Worm (Caenorhabditis elegans) whole organism, L3 larva: ENCODE results near the gene eif-1.

Experiments
- ama-1 ChIP-seq: fragments of 150-350 bp; optimal IDR thresholded peaks from 2 replicates; lab custom pipeline; 2018
- fkh-2 ChIP-seq: fragments of 150-350 bp; optimal IDR thresholded peaks from 2 replicates; lab custom pipeline; 2014; ENCODE audit warnings: missing biosample characterization, missing genetic modification reagents, missing genetic modification characterization
- lin-15B ChIP-seq: fragments of 150-350 bp; optimal IDR thresholded peaks from 2 replicates; lab custom pipeline; 2014; ENCODE audit warnings: missing biosample characterization, missing genetic modification characterization
- nhr-12 ChIP-seq: fragments of 150-350 bp; optimal IDR thresholded peaks from 2 replicates; lab custom pipeline; 2014; ENCODE audit warnings: missing biosample characterization, missing genetic modification characterization
- tbx-2 ChIP-seq: sonication (generic microtip); optimal IDR thresholded peaks from 2 replicates; lab custom pipeline; 2016; ENCODE audit warnings: mild to moderate bottlenecking, missing genetic modification characterization, missing compliant biosample characterization

DNA sequence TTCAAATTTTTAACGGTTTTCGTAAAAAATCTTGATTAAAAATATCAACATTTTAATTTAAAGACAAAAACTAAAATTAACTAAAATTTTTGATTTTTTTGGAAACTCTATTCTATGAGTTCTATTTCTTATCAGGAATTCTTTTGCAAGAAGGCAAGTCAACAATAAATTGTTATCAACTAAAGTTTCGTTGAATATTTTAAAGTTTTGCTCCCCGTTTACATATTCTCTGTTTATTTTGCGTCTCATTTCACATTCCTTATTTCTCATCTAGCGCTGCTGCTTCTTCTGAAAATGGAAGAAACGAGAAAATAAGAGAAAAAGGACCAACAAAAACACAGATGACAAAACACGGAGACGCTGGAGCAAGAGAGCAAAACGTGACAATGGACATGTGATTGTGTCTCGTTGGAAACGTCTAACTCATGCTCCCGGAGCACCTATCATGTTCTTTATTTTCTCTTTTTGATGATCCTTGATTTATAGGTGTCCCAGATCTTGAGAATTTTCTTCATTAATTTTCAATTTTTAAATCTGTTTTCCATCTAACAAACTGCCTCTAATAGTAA lies 27.2 kb upstream of the eif-1 start:
- TF ChIP-seq nhr-12 (tag; lab: Kevin White, UChicago) (no peak), lin-15B (no peak), fkh-2 (tag; lab: Kevin White, UChicago) (no peak), ama-1 (lab: Kevin White, UChicago) (no peak), tbx-2 (tag; lab: Kevin White, UChicago) (no peak)
